Fruit fly (Drosophila melanogaster): ENCODE data around the gene CG14153.

CG14153 gene

dm6 chr3L:10665433-10666150 is 22.3 kb downstream of the CG14153 start:
- peak; percentile 98 for TF ChIP-seq CG33017 (tag; optimal IDR thresholded peaks at IDR 0.05)
- TF ChIP-seq CG1620 (GFP tag; optimal IDR thresholded peaks at IDR 0.05): peak; percentile 77
- TF ChIP-seq Clk (GFP tag; optimal IDR thresholded peaks at IDR 0.05): peak; percentile 93
- TF ChIP-seq bab1 (GFP tag; optimal IDR thresholded peaks at IDR 0.05): peak; percentile 96
- peak; percentile 97 for TF ChIP-seq CG7101 (tag; optimal IDR thresholded peaks at IDR 0.05)
- peak; percentile 97 for TF ChIP-seq toe (GFP tag; optimal IDR thresholded peaks at IDR 0.05)
- TF ChIP-seq cic (GFP tag; optimal IDR thresholded peaks at IDR 0.05): peak; percentile 90
- peak; percentile 90 for TF ChIP-seq CG14711 (tag; optimal IDR thresholded peaks at IDR 0.05)
- peak; percentile 89 for TF ChIP-seq pad (GFP tag; optimal IDR thresholded peaks at IDR 0.05)
- TF ChIP-seq kay (GFP tag; ENCODE audit: borderline replicate concordance): peak; percentile 85
- peak; percentile 91 for TF ChIP-seq tj (GFP tag; optimal IDR thresholded peaks at IDR 0.05)
- TF ChIP-seq cnc (optimal IDR thresholded peaks at IDR 0.05): no peak
- TF ChIP-seq Crg-1 (GFP tag; optimal IDR thresholded peaks at IDR 0.05): peak; percentile 88
- peak; percentile 98 for TF ChIP-seq CG12768 (GFP tag; optimal IDR thresholded peaks at IDR 0.05)
- TF ChIP-seq CG5204 (GFP tag; optimal IDR thresholded peaks at IDR 0.05): no peak
- TF ChIP-seq CG7045 (GFP tag; optimal IDR thresholded peaks at IDR 0.05): peak; percentile 98
- TF ChIP-seq ovo (GFP tag; optimal IDR thresholded peaks at IDR 0.05): peak; percentile 81
- TF ChIP-seq CG11617 (GFP tag; optimal IDR thresholded peaks at IDR 0.05): peak; percentile 99
- peak; percentile 88 for TF ChIP-seq Hr96 (GFP tag; optimal IDR thresholded peaks at IDR 0.05)
- TF ChIP-seq Mnt (GFP tag; optimal IDR thresholded peaks at IDR 0.05): peak; percentile 84

dm6 chr3L:10666511-10667003 is 23.2 kb downstream of the CG14153 start:
- TF ChIP-seq CG12768 (GFP tag; optimal IDR thresholded peaks at IDR 0.05): no peak
- TF ChIP-seq tj (GFP tag; optimal IDR thresholded peaks at IDR 0.05): no peak
- TF ChIP-seq Crg-1 (GFP tag; optimal IDR thresholded peaks at IDR 0.05): no peak
- no peak for TF ChIP-seq ovo (GFP tag; optimal IDR thresholded peaks at IDR 0.05)
- TF ChIP-seq CG1620 (GFP tag; optimal IDR thresholded peaks at IDR 0.05): no peak
- TF ChIP-seq CG11617 (GFP tag; optimal IDR thresholded peaks at IDR 0.05): no peak
- no peak for TF ChIP-seq toe (GFP tag; optimal IDR thresholded peaks at IDR 0.05)
- TF ChIP-seq pad (GFP tag; optimal IDR thresholded peaks at IDR 0.05): no peak
- TF ChIP-seq Clk (GFP tag; optimal IDR thresholded peaks at IDR 0.05): no peak
- TF ChIP-seq Hr96 (GFP tag; optimal IDR thresholded peaks at IDR 0.05): no peak
- TF ChIP-seq CG5204 (GFP tag; optimal IDR thresholded peaks at IDR 0.05): no peak
- no peak for TF ChIP-seq CG33017 (tag; optimal IDR thresholded peaks at IDR 0.05)
- no peak for TF ChIP-seq CG7045 (GFP tag; optimal IDR thresholded peaks at IDR 0.05)
- no peak for TF ChIP-seq kay (GFP tag; ENCODE audit: borderline replicate concordance)
- no peak for TF ChIP-seq cnc (optimal IDR thresholded peaks at IDR 0.05)
- no peak for TF ChIP-seq cic (GFP tag; optimal IDR thresholded peaks at IDR 0.05)
- no peak for TF ChIP-seq bab1 (GFP tag; optimal IDR thresholded peaks at IDR 0.05)
- TF ChIP-seq Mnt (GFP tag; optimal IDR thresholded peaks at IDR 0.05): no peak

dm6 chr3L:10667341-10667740 is 24.0 kb downstream of the CG14153 start:
- TF ChIP-seq ovo (GFP tag; optimal IDR thresholded peaks at IDR 0.05): no peak
- TF ChIP-seq tj (GFP tag; optimal IDR thresholded peaks at IDR 0.05): peak; percentile 87
- TF ChIP-seq cic (GFP tag; optimal IDR thresholded peaks at IDR 0.05): no peak

- no peak for TF ChIP-seq CG7101 (tag; optimal IDR thresholded peaks at IDR 0.05)
- no peak for TF ChIP-seq pad (GFP tag; optimal IDR thresholded peaks at IDR 0.05)
- TF ChIP-seq CG12768 (GFP tag; optimal IDR thresholded peaks at IDR 0.05): no peak
- TF ChIP-seq kay (GFP tag; ENCODE audit: borderline replicate concordance): peak; percentile 90
These were observed 26.5 kb downstream of the CG14153 start for dm6 chr3L:10669592-10670400.

dm6 chr3L:10672540-10672939 is 29.2 kb downstream of the CG14153 start:
- TF ChIP-seq Hr96 (GFP tag; optimal IDR thresholded peaks at IDR 0.05): no peak
- TF ChIP-seq toe (GFP tag; optimal IDR thresholded peaks at IDR 0.05): no peak
- TF ChIP-seq CG12768 (GFP tag; optimal IDR thresholded peaks at IDR 0.05): no peak
- no peak for TF ChIP-seq pad (GFP tag; optimal IDR thresholded peaks at IDR 0.05)
- no peak for TF ChIP-seq CG7101 (tag; optimal IDR thresholded peaks at IDR 0.05)
- no peak for TF ChIP-seq CG14711 (tag; optimal IDR thresholded peaks at IDR 0.05)
- no peak for TF ChIP-seq Clk (GFP tag; optimal IDR thresholded peaks at IDR 0.05)
- TF ChIP-seq CG7045 (GFP tag; optimal IDR thresholded peaks at IDR 0.05): no peak
- no peak for TF ChIP-seq CG1620 (GFP tag; optimal IDR thresholded peaks at IDR 0.05)

- TF ChIP-seq Crg-1 (GFP tag; optimal IDR thresholded peaks at IDR 0.05) (no peak), CG7045 (GFP tag; optimal IDR thresholded peaks at IDR 0.05) (no peak), Clk (GFP tag; optimal IDR thresholded peaks at IDR 0.05) (no peak), cnc (optimal IDR thresholded peaks at IDR 0.05) (no peak)
These were observed 30.8 kb downstream of the CG14153 start for dm6 chr3L:10674145-10674547.

All from whole organism, adult.